Fruit fly (Drosophila melanogaster): Measurements from ENCODE around the gene CG3407.

The CG3407 gene

DNA sequence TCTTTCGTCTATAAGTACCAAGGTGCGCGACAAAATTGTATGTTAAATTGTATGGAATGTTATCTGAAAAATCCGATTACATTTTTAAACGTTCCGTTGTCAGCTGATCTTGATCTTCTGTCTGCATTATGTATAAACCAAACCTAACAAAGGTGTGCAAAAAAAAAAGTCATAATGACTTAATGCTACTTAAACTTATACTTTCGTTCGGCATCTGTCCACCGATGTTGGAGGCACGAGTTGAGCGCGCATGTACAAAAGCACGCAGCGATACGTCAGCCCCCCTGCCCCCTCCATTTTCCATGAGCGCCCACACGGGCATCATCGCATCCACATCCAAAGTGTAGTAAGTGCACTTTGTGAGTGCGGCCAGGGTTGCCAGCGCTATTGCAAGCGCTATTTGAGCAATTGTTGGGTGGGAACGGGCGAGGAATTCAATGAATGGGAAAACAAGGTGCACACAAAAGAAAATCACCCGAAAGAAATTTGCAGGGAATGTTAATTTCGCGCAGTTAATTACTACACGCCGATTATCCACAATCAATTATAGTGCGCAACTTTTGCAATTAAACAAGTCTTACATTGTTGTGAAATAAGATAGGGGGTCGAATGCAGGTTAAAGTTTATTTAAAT is 8.5 kb downstream of the CG3407 start (continued):
- peak; percentile 98 for TF ChIP-seq Abd-B (GFP tag; optimal IDR thresholded peaks at IDR 0.05)
- TF ChIP-seq p53 (GFP tag; optimal IDR thresholded peaks at IDR 0.05): peak; percentile 94
- TF ChIP-seq CG9817 (tag; optimal IDR thresholded peaks at IDR 0.05): peak; percentile 97
- TF ChIP-seq vvl (GFP tag; IDR thresholded peaks at IDR 0.05): peak; percentile 99
- TF ChIP-seq CG4282 (GFP tag; optimal IDR thresholded peaks at IDR 0.05): peak; percentile 94
- peak; percentile 97 for TF ChIP-seq CG5953 (GFP tag; IDR thresholded peaks at IDR 0.05)
- peak; percentile 82 for TF ChIP-seq CG10321 (GFP tag; IDR thresholded peaks at IDR 0.05)
- TF ChIP-seq pnt (GFP tag; optimal IDR thresholded peaks at IDR 0.05): peak; percentile 98
- peak; percentile 98 for TF ChIP-seq CG33213 (GFP tag; optimal IDR thresholded peaks at IDR 0.05)
- TF ChIP-seq wek (GFP tag; optimal IDR thresholded peaks at IDR 0.05): peak; percentile 97
- TF ChIP-seq stwl (tag; optimal IDR thresholded peaks at IDR 0.05): peak; percentile 66
- peak; percentile 90 for TF ChIP-seq Deaf1 (tag; optimal IDR thresholded peaks at IDR 0.05)
- TF ChIP-seq CG12391 (tag; optimal IDR thresholded peaks at IDR 0.05): peak; percentile 98
- TF ChIP-seq fru (optimal IDR thresholded peaks at IDR 0.05): no peak
- peak; percentile 97 for TF ChIP-seq onecut (GFP tag; IDR thresholded peaks at IDR 0.05)
- no peak for TF ChIP-seq hth (optimal IDR thresholded peaks at IDR 0.05)
- TF ChIP-seq CG10267 (tag; optimal IDR thresholded peaks at IDR 0.05): peak; percentile 94
- peak; percentile 82 for TF ChIP-seq CG33557 (GFP tag; optimal IDR thresholded peaks at IDR 0.05)
- peak; percentile 97 for TF ChIP-seq D19A (tag; optimal IDR thresholded peaks at IDR 0.05)
- peak; percentile 94 for TF ChIP-seq CG31441 (GFP tag; IDR thresholded peaks at IDR 0.05)
- peak; percentile 95 for TF ChIP-seq twi (tag; optimal IDR thresholded peaks at IDR 0.05)
- TF ChIP-seq CG11247 (GFP tag; IDR thresholded peaks at IDR 0.05): peak; percentile 95
- TF ChIP-seq Bdp1 (GFP tag; optimal IDR thresholded peaks at IDR 0.05): peak; percentile 90
- no peak for TF ChIP-seq CG6791 (GFP tag; IDR thresholded peaks at IDR 0.05; ENCODE audit: partially characterized antibody)
- TF ChIP-seq Scr (GFP tag; IDR thresholded peaks at IDR 0.05; ENCODE audit: partially characterized antibody): 0 out of 2 replicates have a peak, but pooled peaks have one; percentile 25
- TF ChIP-seq CG1647 (GFP tag; optimal IDR thresholded peaks at IDR 0.05): peak; percentile 97
- peak; percentile 96 for TF ChIP-seq CG7786 (GFP tag; optimal IDR thresholded peaks at IDR 0.05)
- TF ChIP-seq CG3847 (GFP tag; IDR thresholded peaks at IDR 0.05): peak; percentile 97
- peak; percentile 97 for TF ChIP-seq NK7.1 (GFP tag; optimal IDR thresholded peaks at IDR 0.05)
- TF ChIP-seq CG14860 (GFP tag; IDR thresholded peaks at IDR 0.05; ENCODE audit: partially characterized antibody): no peak
- TF ChIP-seq CG10959 (GFP tag; IDR thresholded peaks at IDR 0.05): peak; percentile 96
- TF ChIP-seq tna (GFP tag; IDR thresholded peaks at IDR 0.05; ENCODE audit: partially characterized antibody): no peak
- peak; percentile 98 for TF ChIP-seq so (GFP tag; IDR thresholded peaks at IDR 0.05)
- peak; percentile 96 for TF ChIP-seq CG14050 (GFP tag; IDR thresholded peaks at IDR 0.05)
- peak; percentile 100 for TF ChIP-seq Med (GFP tag)
- peak; percentile 95 for TF ChIP-seq Gsc (GFP tag; IDR thresholded peaks at IDR 0.05)
- peak; percentile 97 for TF ChIP-seq lilli (GFP tag; optimal IDR thresholded peaks at IDR 0.05)
- TF ChIP-seq eve (GFP tag; optimal IDR thresholded peaks at IDR 0.05): peak in 1 of 2 experiments; percentile 99
- TF ChIP-seq Hey (tag; optimal IDR thresholded peaks at IDR 0.05): peak; percentile 89
- peak; percentile 82 for TF ChIP-seq CG2116 (GFP tag; optimal IDR thresholded peaks at IDR 0.05)
- TF ChIP-seq jigr1 (GFP tag; IDR thresholded peaks at IDR 0.05): peak; percentile 94
- peak; percentile 87 for TF ChIP-seq CG4360 (GFP tag; IDR thresholded peaks at IDR 0.05)
- peak; percentile 94 for TF ChIP-seq HmgD (GFP tag; optimal IDR thresholded peaks at IDR 0.05)
- peak; percentile 96 for TF ChIP-seq Rx (GFP tag; IDR thresholded peaks at IDR 0.05)
- TF ChIP-seq Xbp1 (GFP tag; optimal IDR thresholded peaks at IDR 0.05): peak; percentile 99
- peak; percentile 81 for TF ChIP-seq grn (GFP tag; optimal IDR thresholded peaks at IDR 0.05)
- peak; percentile 96 for TF ChIP-seq CG4854 (GFP tag; optimal IDR thresholded peaks at IDR 0.05)
- peak; percentile 88 for TF ChIP-seq slou (GFP tag; optimal IDR thresholded peaks at IDR 0.05)
- peak; percentile 97 for TF ChIP-seq CG15011 (GFP tag; optimal IDR thresholded peaks at IDR 0.05)
- peak; percentile 98 for TF ChIP-seq CG1529 (GFP tag; optimal IDR thresholded peaks at IDR 0.05)
- TF ChIP-seq Lim3 (GFP tag; IDR thresholded peaks at IDR 0.05): peak; percentile 92

All from whole organism, embryonic.